Worm (Caenorhabditis elegans): ENCODE data around the gene srbc-48.
"Not testable (repeated sequence)": the region's sequence is repeated elsewhere in the genome, so short reads cannot be mapped to it uniquely, and the experiment has no call there.

DNA sequence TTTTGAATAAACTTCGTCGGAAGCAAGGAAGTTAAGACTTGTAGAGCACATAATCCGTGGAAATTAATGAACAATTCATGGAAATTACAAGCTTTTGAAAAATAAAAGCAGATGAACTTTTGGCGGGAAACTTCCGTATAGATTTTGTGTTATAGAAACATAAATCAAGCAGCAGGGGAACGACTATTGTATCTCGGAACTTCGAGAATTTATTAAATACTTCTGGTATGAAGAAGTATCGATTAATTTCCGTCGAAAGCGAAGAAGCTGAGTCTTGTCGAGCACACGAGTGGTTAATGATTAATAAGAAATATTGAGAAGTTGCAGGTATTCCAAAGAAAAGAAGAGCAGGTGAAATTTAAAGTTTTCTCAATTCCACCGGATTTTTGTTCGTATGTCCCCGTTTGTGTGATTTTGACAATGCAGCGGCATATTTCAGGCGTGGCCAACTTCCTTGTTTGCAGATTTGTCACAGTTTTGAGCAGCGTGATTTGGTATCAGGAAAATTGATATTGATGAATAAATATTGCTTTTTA lies 30.3 kb downstream of the srbc-48 start, which contains the start of gene srh-147:
- TF ChIP-seq ZK546.5 (tag; optimal IDR thresholded peaks at IDR 0.05); ceh-32 (tag; optimal IDR thresholded peaks at IDR 0.05; ENCODE audit: poor library complexity); zip-2 (tag; optimal IDR thresholded peaks at IDR 0.05); unc-130 (GFP tag; optimal IDR thresholded peaks at IDR 0.05); tag-97 (GFP tag; IDR thresholded peaks at IDR 0.05); pha-4 (GFP tag; IDR thresholded peaks at IDR 0.05); pha-4 (tag; optimal IDR thresholded peaks at IDR 0.05); zag-1 (tag; optimal IDR thresholded peaks at IDR 0.05); ceh-82 (tag; optimal IDR thresholded peaks at IDR 0.05); daf-8 (GFP tag; IDR thresholded peaks at IDR 0.05); ztf-11 (tag; optimal IDR thresholded peaks at IDR 0.05): not testable (repeated sequence)
